Worm (Caenorhabditis elegans): ENCODE measurements around the gene ncx-5.

- TF ChIP-seq blmp-1 (tag; optimal IDR thresholded peaks at IDR 0.05) (no peak), nhr-12 (tag; optimal IDR thresholded peaks at IDR 0.05) (no peak), nhr-237 (tag; optimal IDR thresholded peaks at IDR 0.05) (no peak), ztf-11 (tag; optimal IDR thresholded peaks at IDR 0.05) (no peak), elt-1 (tag; optimal IDR thresholded peaks at IDR 0.05; ENCODE audit: borderline replicate concordance, insufficient read depth) (no peak), unc-62 (GFP tag; optimal IDR thresholded peaks at IDR 0.05) (no peak), pha-4 (tag; optimal IDR thresholded peaks at IDR 0.05) (no peak), unc-39 (tag; optimal IDR thresholded peaks at IDR 0.05) (no peak), snpc-4 (tag; optimal IDR thresholded peaks at IDR 0.05) (no peak), hlh-1 (tag; optimal IDR thresholded peaks at IDR 0.05) (no peak), lin-13 (tag; optimal IDR thresholded peaks at IDR 0.05) (no peak), nhr-28 (tag; optimal IDR thresholded peaks at IDR 0.05) (no peak), nhr-76 (tag; optimal IDR thresholded peaks at IDR 0.05) (no peak)
Observed at ce11 chrV:10491443-10491842, 1.5 kb upstream of the ncx-5 start, which contains the start of gene aqp-5.

Data from whole organism, mixed stage, embryonic.